Fruit fly (Drosophila melanogaster): ENCODE data around the gene MnM.

MnM gene

dm6 chr3L:3184104-3184503 lies 5.7 kb upstream of the MnM start, which contains the start of gene CG42494:
TSS of gene CG42494 (plus strand) at chr3L:3184404.
- TF ChIP-seq dysf (GFP tag; IDR thresholded peaks at IDR 0.05) (no peak), CG11560 (tag; IDR thresholded peaks at IDR 0.05) (no peak), Atf3 (GFP tag; optimal IDR thresholded peaks at IDR 0.05) (no peak), BtbVII (GFP tag; optimal IDR thresholded peaks at IDR 0.05) (no peak), unc-4 (GFP tag; IDR thresholded peaks at IDR 0.05; ENCODE audit: partially characterized antibody) (no peak), HLH4C (GFP tag; IDR thresholded peaks at IDR 0.05; ENCODE audit: partially characterized antibody) (no peak), Nf-YB (GFP tag; optimal IDR thresholded peaks at IDR 0.05) (no peak), CG10654 (GFP tag; optimal IDR thresholded peaks at IDR 0.05) (no peak), C15 (GFP tag; IDR thresholded peaks at IDR 0.05) (no peak), MBD-R2 (GFP tag; IDR thresholded peaks at IDR 0.05) (no peak), CG8478 (optimal IDR thresholded peaks at IDR 0.05) (no peak), CG30431 (GFP tag; optimal IDR thresholded peaks at IDR 0.05) (no peak), slbo (GFP tag; IDR thresholded peaks at IDR 0.05) (no peak), CG43689 (GFP tag; IDR thresholded peaks at IDR 0.05) (no peak), her (GFP tag; optimal IDR thresholded peaks at IDR 0.05) (no peak), CG4854 (GFP tag; optimal IDR thresholded peaks at IDR 0.05) (no peak), CG6272 (GFP tag; IDR thresholded peaks at IDR 0.05) (no peak)

dm6 chr3L:3179474-3179873 lies 1.1 kb upstream of the MnM start:
- TF ChIP-seq sr (GFP tag; IDR thresholded peaks at IDR 0.05): peak; percentile 46; the same call in 1 of the 3 replicates
- peak; percentile 89 for TF ChIP-seq Hmr (GFP tag; optimal IDR thresholded peaks at IDR 0.05)
- peak; percentile 78 for TF ChIP-seq sim (GFP tag; IDR thresholded peaks at IDR 0.05)
- peak in 1 of 3 experiments; percentile 80 for TF ChIP-seq lola (GFP tag; optimal IDR thresholded peaks at IDR 0.05)
- peak; percentile 79 for TF ChIP-seq CG8290 (GFP tag; optimal IDR thresholded peaks at IDR 0.05)
- TF ChIP-seq CG8290 (tag; optimal IDR thresholded peaks at IDR 0.05): no peak
- TF ChIP-seq luna (GFP tag; optimal IDR thresholded peaks at IDR 0.05): peak; percentile 41
- TF ChIP-seq CG14050 (GFP tag; IDR thresholded peaks at IDR 0.05): peak; percentile 68
- peak; percentile 40 for TF ChIP-seq CG15073 (GFP tag; optimal IDR thresholded peaks at IDR 0.05)
- TF ChIP-seq CG7987 (GFP tag; optimal IDR thresholded peaks at IDR 0.05): peak; percentile 78
- peak; percentile 66 for TF ChIP-seq CG12299 (tag; optimal IDR thresholded peaks at IDR 0.05)
- TF ChIP-seq CG7928 (GFP tag; optimal IDR thresholded peaks at IDR 0.05): peak; percentile 51
- peak; percentile 88 for TF ChIP-seq mam (GFP tag; optimal IDR thresholded peaks at IDR 0.05)
- TF ChIP-seq tin (GFP tag; optimal IDR thresholded peaks at IDR 0.05): peak; percentile 86
- TF ChIP-seq Myb (GFP tag; optimal IDR thresholded peaks at IDR 0.05): peak; percentile 48
- no peak for TF ChIP-seq CG31441 (GFP tag; IDR thresholded peaks at IDR 0.05)
- TF ChIP-seq eve (GFP tag; optimal IDR thresholded peaks at IDR 0.05): no peak
- TF ChIP-seq CG9727 (GFP tag; optimal IDR thresholded peaks at IDR 0.05): peak; percentile 80
- TF ChIP-seq CG13424 (tag; optimal IDR thresholded peaks at IDR 0.05): peak; percentile 81
- peak; percentile 59; the same call in 2 of the 3 replicates for TF ChIP-seq otp (GFP tag; IDR thresholded peaks at IDR 0.05)
- TF ChIP-seq org-1 (GFP tag; optimal IDR thresholded peaks at IDR 0.05): peak; percentile 83
- peak; percentile 86 for TF ChIP-seq CG12219 (GFP tag; optimal IDR thresholded peaks at IDR 0.05)
- no peak for TF ChIP-seq CG5180 (GFP tag; optimal IDR thresholded peaks at IDR 0.05)
- peak; percentile 83 for TF ChIP-seq gsb-n (tag; optimal IDR thresholded peaks at IDR 0.05)
- peak; percentile 76 for TF ChIP-seq CG18764 (GFP tag; optimal IDR thresholded peaks at IDR 0.05)
- peak; percentile 62 for TF ChIP-seq klu (GFP tag; IDR thresholded peaks at IDR 0.05)
- TF ChIP-seq Trl (optimal IDR thresholded peaks at IDR 0.05): no peak
- TF ChIP-seq Trl (GFP tag; optimal IDR thresholded peaks at IDR 0.05): peak; percentile 89
- peak; percentile 84 for TF ChIP-seq CG8388 (GFP tag; optimal IDR thresholded peaks at IDR 0.05)
- peak; percentile 57 for TF ChIP-seq CG12236 (GFP tag; optimal IDR thresholded peaks at IDR 0.05)
- TF ChIP-seq ap (GFP tag; IDR thresholded peaks at IDR 0.05): peak; percentile 61
- TF ChIP-seq CG2202 (tag; optimal IDR thresholded peaks at IDR 0.05): peak; percentile 74
- peak; percentile 86 for TF ChIP-seq Sox102F (GFP tag; optimal IDR thresholded peaks at IDR 0.05)
- TF ChIP-seq CG17186 (GFP tag; optimal IDR thresholded peaks at IDR 0.05): peak; percentile 18
- peak; percentile 81 for TF ChIP-seq CG15011 (GFP tag; optimal IDR thresholded peaks at IDR 0.05)
- peak; percentile 89 for TF ChIP-seq CG18262 (tag; optimal IDR thresholded peaks at IDR 0.05)
